Fruit fly (Drosophila melanogaster): ENCODE measurements around the gene CG12402.

The CG12402 gene

dm6 chr3R:14112066-14112465, 3.9 kb upstream of the CG12402 start, which contains the start of gene CG14357:
CG14357 (minus strand) TSS chr3R:14112166.
- TF ChIP-seq Myc (optimal IDR thresholded peaks at IDR 0.05): no peak

DNA sequence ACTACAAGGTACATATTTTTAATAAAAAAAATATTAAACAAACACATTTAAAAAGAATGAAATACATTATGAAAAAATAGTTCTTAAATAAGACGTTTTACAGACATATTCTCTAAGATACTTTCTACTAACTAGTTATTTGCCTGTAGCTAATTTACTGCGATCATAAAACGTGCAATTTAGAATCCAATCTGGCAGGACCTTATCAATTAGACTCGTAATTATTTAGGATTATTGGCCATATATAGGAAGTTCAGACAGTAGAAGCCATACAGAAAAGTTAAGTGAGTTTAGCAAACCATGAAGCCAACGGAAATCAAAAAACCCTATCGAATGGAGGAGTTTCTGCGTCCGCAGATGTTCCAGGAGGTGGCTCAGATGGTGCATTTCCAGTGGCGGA, 1.0 kb upstream of the CG12402 start, which contains the start of gene Or88a:
Gene Or88a (plus strand): TSS at position 301 of the 400 bp plus-strand sequence.
- TF ChIP-seq Sin3A (optimal IDR thresholded peaks at IDR 0.05) (no peak), ttk (optimal IDR thresholded peaks at IDR 0.05) (no peak), h (optimal IDR thresholded peaks at IDR 0.05) (no peak), psq (optimal IDR thresholded peaks at IDR 0.05) (no peak), insv (optimal IDR thresholded peaks at IDR 0.05) (no peak), Myc (optimal IDR thresholded peaks at IDR 0.05) (no peak)

DNA sequence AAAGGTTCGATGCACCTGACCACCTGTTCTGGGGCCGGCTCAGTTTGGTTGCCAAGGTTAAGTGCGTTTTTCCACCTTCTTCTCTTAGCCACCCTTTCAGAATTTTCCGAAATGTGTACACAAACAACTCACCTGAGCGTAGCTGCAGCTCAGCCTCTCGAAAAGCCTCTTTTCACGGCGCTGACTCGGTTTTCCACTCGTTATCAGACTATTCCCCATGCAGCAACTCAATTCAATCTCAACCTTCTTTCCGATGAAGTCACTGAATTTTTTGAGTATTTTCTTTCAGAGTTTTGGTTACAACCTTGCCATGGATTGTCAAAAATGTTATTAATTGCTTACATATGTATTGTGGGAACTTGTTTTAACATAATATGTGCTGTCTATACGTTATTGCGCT, 524 bp downstream of the CG12402 start:
- no peak for TF ChIP-seq insv (optimal IDR thresholded peaks at IDR 0.05)
- no peak for TF ChIP-seq h (optimal IDR thresholded peaks at IDR 0.05)
- TF ChIP-seq Sin3A (optimal IDR thresholded peaks at IDR 0.05): no peak
- TF ChIP-seq Myc (optimal IDR thresholded peaks at IDR 0.05): no peak
- no peak for TF ChIP-seq ttk (optimal IDR thresholded peaks at IDR 0.05)
- TF ChIP-seq psq (optimal IDR thresholded peaks at IDR 0.05): no peak

DNA sequence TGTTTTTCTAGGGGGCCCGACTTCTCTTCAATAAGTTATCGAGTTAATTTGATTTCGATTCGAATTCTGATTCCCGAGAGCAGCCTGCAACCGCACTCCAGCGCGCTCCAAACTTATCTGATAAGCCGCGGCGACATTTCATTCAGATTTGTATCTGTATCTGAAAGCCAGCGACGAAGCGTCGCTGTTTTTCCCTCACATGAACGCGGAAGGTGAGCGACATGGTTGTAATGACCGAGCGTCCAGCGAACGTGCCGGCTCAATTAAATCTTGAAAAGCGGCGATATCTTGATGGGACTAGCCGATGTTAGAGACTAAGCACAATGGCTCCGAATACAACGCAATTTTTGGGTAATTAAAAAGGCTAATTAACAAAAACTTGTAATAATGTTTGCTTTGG, 5.1 kb downstream of the CG12402 start, which contains the start of gene PK1-R:
Gene PK1-R (minus strand): TSS at position 101 of the 400 bp plus-strand sequence.
- no peak for TF ChIP-seq psq (optimal IDR thresholded peaks at IDR 0.05)
- TF ChIP-seq ttk (optimal IDR thresholded peaks at IDR 0.05): no peak
- no peak for TF ChIP-seq h (optimal IDR thresholded peaks at IDR 0.05)
- no peak for TF ChIP-seq Sin3A (optimal IDR thresholded peaks at IDR 0.05)
- no peak for TF ChIP-seq Myc (optimal IDR thresholded peaks at IDR 0.05)
- no peak for TF ChIP-seq insv (optimal IDR thresholded peaks at IDR 0.05)

dm6 chr3R:14100962-14101361, 7.2 kb downstream of the CG12402 start:
- TF ChIP-seq Myc (optimal IDR thresholded peaks at IDR 0.05): no peak
- TF ChIP-seq insv (optimal IDR thresholded peaks at IDR 0.05): no peak
- TF ChIP-seq ttk (optimal IDR thresholded peaks at IDR 0.05): no peak
- TF ChIP-seq h (optimal IDR thresholded peaks at IDR 0.05): no peak
- TF ChIP-seq Sin3A (optimal IDR thresholded peaks at IDR 0.05): no peak
- no peak for TF ChIP-seq psq (optimal IDR thresholded peaks at IDR 0.05)

- TF ChIP-seq Myc (optimal IDR thresholded peaks at IDR 0.05): no peak
- TF ChIP-seq ttk (optimal IDR thresholded peaks at IDR 0.05): no peak
- no peak for TF ChIP-seq psq (optimal IDR thresholded peaks at IDR 0.05)
- no peak for TF ChIP-seq insv (optimal IDR thresholded peaks at IDR 0.05)
- TF ChIP-seq Sin3A (optimal IDR thresholded peaks at IDR 0.05): no peak
- no peak for TF ChIP-seq h (optimal IDR thresholded peaks at IDR 0.05)
These were observed 9.5 kb downstream of the CG12402 start for dm6 chr3R:14098527-14099109.

dm6 chr3R:14097980-14098379, 10.1 kb downstream of the CG12402 start, which contains the start of gene CG9920:
CG9920 (minus strand) TSS chr3R:14098080.
- no peak for TF ChIP-seq Myc (optimal IDR thresholded peaks at IDR 0.05)
- TF ChIP-seq Sin3A (optimal IDR thresholded peaks at IDR 0.05): no peak
- TF ChIP-seq ttk (optimal IDR thresholded peaks at IDR 0.05): no peak
- no peak for TF ChIP-seq insv (optimal IDR thresholded peaks at IDR 0.05)
- no peak for TF ChIP-seq psq (optimal IDR thresholded peaks at IDR 0.05)
- no peak for TF ChIP-seq h (optimal IDR thresholded peaks at IDR 0.05)

- TF ChIP-seq insv (optimal IDR thresholded peaks at IDR 0.05) (no peak), Myc (optimal IDR thresholded peaks at IDR 0.05) (no peak), psq (optimal IDR thresholded peaks at IDR 0.05) (no peak), ttk (optimal IDR thresholded peaks at IDR 0.05) (no peak), h (optimal IDR thresholded peaks at IDR 0.05) (no peak), Sin3A (optimal IDR thresholded peaks at IDR 0.05) (no peak)
These were observed 11.3 kb downstream of the CG12402 start, which contains the start of gene CCHa1 for dm6 chr3R:14096792-14097191. CCHa1 (minus strand) TSS chr3R:14096835.

DNA sequence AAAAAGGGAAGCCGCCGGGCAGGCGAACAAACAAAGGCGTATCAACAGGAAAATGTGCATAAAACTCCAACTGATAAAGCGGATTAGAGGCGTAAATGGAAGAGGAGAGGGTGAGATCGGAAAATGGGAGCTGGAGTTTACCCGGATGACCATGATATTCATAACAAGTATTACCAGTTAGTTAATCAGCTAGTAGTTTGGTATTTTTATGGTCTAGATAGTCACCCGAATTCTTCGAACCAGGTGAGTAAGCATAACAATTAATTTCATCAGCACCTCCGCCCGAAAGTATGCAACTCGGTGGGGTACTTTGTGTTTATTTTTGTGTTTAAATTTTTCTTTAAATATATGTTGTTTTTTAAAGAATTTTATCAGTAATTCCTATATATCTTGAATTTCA, 12.2 kb downstream of the CG12402 start:
- TF ChIP-seq psq (optimal IDR thresholded peaks at IDR 0.05) (no peak), insv (optimal IDR thresholded peaks at IDR 0.05) (no peak), ttk (optimal IDR thresholded peaks at IDR 0.05) (no peak), h (optimal IDR thresholded peaks at IDR 0.05) (no peak), Myc (optimal IDR thresholded peaks at IDR 0.05) (no peak), Sin3A (optimal IDR thresholded peaks at IDR 0.05) (no peak)

dm6 chr3R:14095428-14095827, 12.7 kb downstream of the CG12402 start:
- TF ChIP-seq insv (optimal IDR thresholded peaks at IDR 0.05) (no peak), Myc (optimal IDR thresholded peaks at IDR 0.05) (no peak), psq (optimal IDR thresholded peaks at IDR 0.05) (no peak), Sin3A (optimal IDR thresholded peaks at IDR 0.05) (no peak), h (optimal IDR thresholded peaks at IDR 0.05) (no peak), ttk (optimal IDR thresholded peaks at IDR 0.05) (no peak)

DNA sequence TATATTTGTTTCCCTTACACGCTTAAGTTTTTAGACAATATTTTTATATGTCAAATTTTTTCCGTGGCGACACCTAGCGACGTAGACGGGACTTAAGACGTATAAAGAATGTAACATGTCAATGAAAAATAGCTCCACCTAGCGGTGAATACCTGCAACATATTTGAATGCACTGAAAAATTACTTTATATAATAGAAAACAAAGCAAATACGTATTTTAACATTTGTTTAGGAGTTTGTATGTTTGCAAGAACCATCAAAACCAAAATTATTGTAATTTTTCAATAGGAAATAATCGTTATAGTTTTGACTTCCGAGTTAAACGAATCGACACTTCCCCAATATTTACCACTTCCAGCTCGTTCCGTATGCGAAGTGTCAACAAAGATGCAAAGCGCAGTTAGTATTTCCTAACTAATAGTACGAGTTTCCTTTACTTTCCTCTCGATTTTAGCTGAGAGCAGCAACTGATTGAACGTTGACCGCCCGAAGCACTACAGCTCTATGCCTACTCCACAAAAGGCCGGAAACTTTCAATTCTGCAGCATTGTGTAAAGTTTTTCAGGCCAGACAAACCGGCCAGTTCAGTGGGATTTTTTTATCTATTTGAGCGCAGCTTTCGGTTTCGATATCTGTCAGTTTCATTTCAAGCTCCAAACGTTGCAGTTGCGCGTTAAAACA, 19.1 kb downstream of the CG12402 start, which contains the start of gene Npc2b:
Gene Npc2b (plus strand): TSS at position 631 of the 681 bp plus-strand sequence.
- TF ChIP-seq Sin3A (optimal IDR thresholded peaks at IDR 0.05): no peak
- TF ChIP-seq insv (optimal IDR thresholded peaks at IDR 0.05): no peak
- no peak for TF ChIP-seq ttk (optimal IDR thresholded peaks at IDR 0.05)
- no peak for TF ChIP-seq psq (optimal IDR thresholded peaks at IDR 0.05)
- no peak for TF ChIP-seq h (optimal IDR thresholded peaks at IDR 0.05)
- TF ChIP-seq Myc (optimal IDR thresholded peaks at IDR 0.05): no peak

DNA sequence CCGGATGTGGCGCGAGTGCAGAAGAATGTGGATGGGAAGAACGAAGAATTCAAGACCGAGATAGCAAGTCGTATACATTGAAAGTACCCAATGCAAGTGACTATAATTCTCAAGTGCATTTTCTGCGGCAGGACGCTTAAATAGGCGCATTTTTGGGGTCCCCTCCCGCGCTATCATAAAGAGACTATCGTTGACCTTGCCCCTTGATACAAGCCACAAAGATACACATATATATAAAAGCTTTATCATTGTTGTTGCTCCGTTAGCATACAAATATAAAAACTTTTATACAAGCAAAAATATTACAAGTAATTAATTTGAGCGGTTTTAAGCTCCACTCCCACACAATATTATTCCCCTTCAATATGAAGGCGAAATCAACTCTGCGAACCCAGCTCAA, 20.0 kb downstream of the CG12402 start:
- TF ChIP-seq insv (optimal IDR thresholded peaks at IDR 0.05) (no peak), psq (optimal IDR thresholded peaks at IDR 0.05) (no peak), h (optimal IDR thresholded peaks at IDR 0.05) (no peak), Myc (optimal IDR thresholded peaks at IDR 0.05) (no peak), ttk (optimal IDR thresholded peaks at IDR 0.05) (no peak), Sin3A (optimal IDR thresholded peaks at IDR 0.05) (no peak)
